Worm (Caenorhabditis elegans) whole organism, L2 larva: ENCODE measurements around the gene arrd-17.

Experiments used
- mab-5 ChIP-seq: fragments of 150-350 bp; optimal IDR thresholded peaks from 2 replicates; lab custom pipeline; 2014; ENCODE audit warnings: missing biosample characterization, missing genetic modification characterization
- sem-4 ChIP-seq: fragments of 150-350 bp; optimal IDR thresholded peaks from 2 replicates; lab custom pipeline; 2014; ENCODE audit warnings: missing biosample characterization, missing genetic modification reagents, missing genetic modification characterization
- sma-9 ChIP-seq, 2 experiments: fragments of 150-350 bp in 1 of 2; sonication (generic microtip) in 1 of 2; optimal IDR thresholded peaks; 2 replicates each; lab custom pipeline; 2014 to 2016; ENCODE audit warnings: missing genetic modification characterization in 2 of 2, mild to moderate bottlenecking in 1 of 2, missing biosample characterization in 1 of 2, missing compliant biosample characterization in 1 of 2, missing genetic modification reagents in 1 of 2, moderate library complexity in 1 of 2
- zag-1 ChIP-seq: fragments of 150-350 bp; optimal IDR thresholded peaks from 2 replicates; lab custom pipeline; 2014; ENCODE audit warnings: missing biosample characterization, missing genetic modification characterization

DNA sequence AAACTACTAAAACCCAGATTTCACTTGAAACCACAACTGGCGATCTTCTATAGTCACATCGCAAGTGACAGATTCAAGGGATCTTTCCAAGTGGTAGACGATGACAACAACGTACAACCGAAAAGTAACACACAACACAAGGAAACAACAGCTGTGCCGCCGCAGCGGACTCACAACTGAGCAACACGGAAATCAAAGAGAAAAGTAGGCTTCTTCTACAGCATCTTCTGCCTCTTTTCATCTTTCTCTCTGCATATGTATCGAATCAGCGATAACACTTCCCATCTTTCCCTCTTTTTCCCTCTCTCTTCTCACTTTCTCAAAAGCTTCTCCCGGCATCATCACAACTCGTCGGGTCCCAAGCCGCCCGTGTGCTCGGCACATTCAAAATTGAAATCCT, 13.8 kb downstream of the arrd-17 start, which contains the start of gene T12D8.9:
- TF ChIP-seq zag-1 (tag; lab: Kevin White, UChicago), result no peak
- TF ChIP-seq sma-9 (GFP tag; optimal IDR thresholded peaks at IDR 0.05; lab: Kevin White, UChicago), result peak; percentile 43
- TF ChIP-seq sma-9 (tag; optimal IDR thresholded peaks at IDR 0.05; lab: Kevin White, UChicago), result no peak
- TF ChIP-seq mab-5, result no peak
- TF ChIP-seq sem-4 (tag; lab: Kevin White, UChicago), result no peak
